Worm (Caenorhabditis elegans): Measurements from ENCODE around the gene lec-11.

lec-11 gene

DNA sequence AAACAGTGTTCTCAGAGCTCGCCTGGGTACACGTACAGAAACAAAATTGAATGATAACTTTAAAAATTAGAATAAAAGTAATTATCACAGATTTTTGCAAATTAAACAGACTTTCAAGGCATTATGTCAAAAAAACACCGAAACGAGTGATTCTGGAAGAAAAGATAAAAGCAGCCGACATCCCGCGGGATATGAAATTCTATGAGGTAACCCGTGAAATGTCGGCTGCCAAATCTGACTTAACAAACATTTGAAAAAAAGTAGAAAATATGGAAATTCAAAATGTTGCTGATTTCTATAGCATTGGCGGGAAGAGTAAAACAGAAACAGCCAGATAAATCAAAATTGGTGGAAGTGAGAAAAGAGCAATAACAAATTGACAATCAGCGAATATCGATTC lies 24.3 kb downstream of the lec-11 start:
- TF ChIP-seq mbf-1 (tag; optimal IDR thresholded peaks at IDR 0.05): no peak
- TF ChIP-seq egl-27 (tag; optimal IDR thresholded peaks at IDR 0.05): no peak
- no peak for TF ChIP-seq unc-55 (GFP tag; optimal IDR thresholded peaks at IDR 0.05)
- no peak for TF ChIP-seq nhr-12 (tag; optimal IDR thresholded peaks at IDR 0.05)
- no peak for TF ChIP-seq R02D3.7 (tag; optimal IDR thresholded peaks at IDR 0.05)

DNA sequence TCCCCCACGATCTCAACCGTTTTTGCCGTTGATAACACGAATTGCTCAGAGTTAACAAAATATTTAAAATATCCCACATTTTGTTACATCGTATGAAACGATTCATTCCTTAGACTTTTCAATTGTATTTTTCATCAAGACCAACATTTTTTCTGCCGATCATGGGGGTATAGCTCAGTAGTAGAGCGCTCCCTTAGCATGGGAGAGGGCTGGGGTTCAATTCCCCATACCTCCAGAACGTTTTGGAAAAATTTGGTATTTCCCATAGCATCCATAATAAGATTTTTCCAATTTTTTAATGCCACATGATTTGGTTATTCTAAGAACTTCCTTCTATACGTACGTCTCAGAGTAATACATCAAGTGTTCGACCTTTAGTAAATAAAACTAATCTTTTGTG lies 27.9 kb downstream of the lec-11 start:
- TF ChIP-seq ZK546.5 (tag; optimal IDR thresholded peaks at IDR 0.05) (no peak), F13H6.1 (tag; optimal IDR thresholded peaks at IDR 0.05) (no peak), unc-55 (GFP tag; optimal IDR thresholded peaks at IDR 0.05) (no peak), dmd-4 (tag; optimal IDR thresholded peaks at IDR 0.05) (no peak), unc-39 (tag; optimal IDR thresholded peaks at IDR 0.05) (no peak), lsy-2 (tag; optimal IDR thresholded peaks at IDR 0.05) (no peak), sma-9 (GFP tag; optimal IDR thresholded peaks at IDR 0.05) (no peak), sma-9 (tag; optimal IDR thresholded peaks at IDR 0.05) (no peak), sma-3 (GFP tag; optimal IDR thresholded peaks at IDR 0.05) (no peak), lin-11 (tag; optimal IDR thresholded peaks at IDR 0.05) (no peak), alr-1 (tag; optimal IDR thresholded peaks at IDR 0.05) (no peak), C34F6.9 (tag; optimal IDR thresholded peaks at IDR 0.05) (no peak), aly-2 (tag; optimal IDR thresholded peaks at IDR 0.05) (no peak), Y55F3AM.14 (GFP tag; optimal IDR thresholded peaks at IDR 0.05) (no peak), skn-1 (tag; optimal IDR thresholded peaks at IDR 0.05) (no peak), ztf-11 (tag; optimal IDR thresholded peaks at IDR 0.05) (no peak), fos-1 (tag; optimal IDR thresholded peaks at IDR 0.05) (no peak), gmeb-1 (tag; optimal IDR thresholded peaks at IDR 0.05) (no peak)

DNA sequence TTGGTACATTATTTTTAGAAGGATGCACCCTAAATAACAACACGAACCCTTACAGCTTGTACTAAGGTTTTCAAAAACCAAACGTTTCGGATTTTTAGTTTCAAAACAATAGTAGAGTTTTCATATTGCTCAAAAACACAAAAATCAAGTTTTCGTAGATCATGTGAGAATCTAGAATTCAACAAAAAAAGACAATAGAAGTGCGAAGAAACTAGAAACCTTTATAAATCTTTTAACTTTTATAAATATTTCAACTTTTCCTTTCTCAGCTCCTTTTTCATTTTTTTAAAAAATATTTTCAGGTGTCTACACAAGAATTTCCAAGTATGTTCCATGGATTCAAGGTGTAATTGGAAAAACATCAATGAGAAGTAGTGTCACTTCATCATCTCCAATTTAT lies 29.5 kb downstream of the lec-11 start, which contains the start of gene best-9:
TSS of gene best-9 (plus strand) at position 301 of the 400 bp plus-strand sequence.
- no peak for TF ChIP-seq dmd-4 (tag; optimal IDR thresholded peaks at IDR 0.05)
- no peak for TF ChIP-seq nhr-25 (tag; optimal IDR thresholded peaks at IDR 0.05)
- no peak for TF ChIP-seq nhr-237 (tag; optimal IDR thresholded peaks at IDR 0.05)
- TF ChIP-seq R02D3.7 (tag; optimal IDR thresholded peaks at IDR 0.05): no peak
- no peak for TF ChIP-seq nhr-11 (tag; optimal IDR thresholded peaks at IDR 0.05)
- no peak for TF ChIP-seq snpc-4 (tag; optimal IDR thresholded peaks at IDR 0.05)
- TF ChIP-seq peb-1 (tag; optimal IDR thresholded peaks at IDR 0.05): no peak
- no peak for TF ChIP-seq skn-1 (tag; optimal IDR thresholded peaks at IDR 0.05)

DNA sequence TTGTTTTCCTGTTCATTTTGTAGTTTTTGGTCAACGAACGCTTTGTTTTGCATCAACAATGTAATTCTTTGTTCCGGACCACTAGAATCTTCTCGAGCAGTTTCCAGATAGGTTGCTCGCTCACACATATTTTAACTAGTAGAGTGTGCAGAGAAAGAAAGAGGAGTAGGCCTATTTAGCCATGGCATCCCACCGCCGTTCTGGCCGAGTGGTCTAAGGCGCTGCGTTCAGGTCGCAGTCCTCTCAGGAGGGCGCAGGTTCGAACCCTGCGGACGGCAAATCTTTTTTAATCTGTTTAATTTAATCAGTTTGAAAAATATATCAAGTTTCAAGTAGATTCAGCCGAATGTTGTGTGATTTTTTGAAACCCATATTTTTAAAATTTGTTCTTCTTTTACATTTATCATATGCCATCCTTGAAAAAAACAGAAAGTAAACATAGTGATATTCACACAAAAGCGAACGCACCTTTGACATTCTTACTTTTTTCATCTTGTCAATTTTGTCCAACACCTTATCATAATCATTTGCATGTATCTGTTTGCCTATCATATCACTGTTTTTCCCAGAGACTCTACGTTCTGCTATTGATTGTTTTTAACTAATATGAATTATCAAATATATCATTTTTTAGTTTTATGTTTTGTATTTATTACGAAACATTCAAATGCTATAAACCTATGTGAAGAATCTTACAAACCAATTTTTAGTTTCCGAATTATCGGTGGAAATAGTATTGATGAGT lies 33.2 kb downstream of the lec-11 start, which contains the start of gene try-3:
TSS of gene try-3 (plus strand) at position 532 of the 745 bp plus-strand sequence.
- TF ChIP-seq ZK546.5 (tag; optimal IDR thresholded peaks at IDR 0.05) (no peak), nhr-77 (tag; optimal IDR thresholded peaks at IDR 0.05) (no peak), lsy-2 (tag; optimal IDR thresholded peaks at IDR 0.05) (peak; percentile 44 to 70), sma-9 (GFP tag; optimal IDR thresholded peaks at IDR 0.05) (peak; percentile 70), sma-9 (tag; optimal IDR thresholded peaks at IDR 0.05) (no peak), crh-2 (tag; optimal IDR thresholded peaks at IDR 0.05) (peak; percentile 78), nhr-10 (tag; optimal IDR thresholded peaks at IDR 0.05) (no peak), ama-1 (optimal IDR thresholded peaks at IDR 0.05) (no peak), ztf-11 (tag; optimal IDR thresholded peaks at IDR 0.05) (no peak), nhr-12 (tag; optimal IDR thresholded peaks at IDR 0.05) (no peak), elt-1 (tag; optimal IDR thresholded peaks at IDR 0.05) (no peak), nhr-237 (tag; optimal IDR thresholded peaks at IDR 0.05) (no peak), elt-3 (tag; optimal IDR thresholded peaks at IDR 0.05) (no peak), ztf-1 (GFP tag; conservative IDR thresholded peaks at IDR 0.05) (no peak), alr-1 (tag; optimal IDR thresholded peaks at IDR 0.05) (no peak), blmp-1 (tag; optimal IDR thresholded peaks at IDR 0.05; ENCODE audit: insufficient read depth) (peak; percentile 12), aly-2 (tag; optimal IDR thresholded peaks at IDR 0.05) (no peak), zag-1 (tag; optimal IDR thresholded peaks at IDR 0.05) (peak; percentile 26), nhr-23 (tag; optimal IDR thresholded peaks at IDR 0.05) (no peak), mab-5 (tag; optimal IDR thresholded peaks at IDR 0.05) (no peak), nhr-21 (tag; optimal IDR thresholded peaks at IDR 0.05) (peak; percentile 15), egl-27 (tag; optimal IDR thresholded peaks at IDR 0.05) (peak; percentile 21), lin-39 (tag; optimal IDR thresholded peaks at IDR 0.05) (no peak), skn-1 (tag; optimal IDR thresholded peaks at IDR 0.05) (no peak), sem-4 (tag; optimal IDR thresholded peaks at IDR 0.05) (no peak), C34F6.9 (tag; optimal IDR thresholded peaks at IDR 0.05) (peak; percentile 77), dmd-4 (tag; optimal IDR thresholded peaks at IDR 0.05) (no peak), peb-1 (tag; optimal IDR thresholded peaks at IDR 0.05) (no peak), lin-13 (GFP tag; optimal IDR thresholded peaks at IDR 0.05) (peak; percentile 72), sma-3 (GFP tag; optimal IDR thresholded peaks at IDR 0.05) (peak; percentile 64), nhr-11 (tag; optimal IDR thresholded peaks at IDR 0.05) (no peak), nhr-6 (tag; optimal IDR thresholded peaks at IDR 0.05) (no peak), R02D3.7 (tag; optimal IDR thresholded peaks at IDR 0.05) (no peak), gmeb-1 (tag; optimal IDR thresholded peaks at IDR 0.05) (peak; percentile 56), ztf-4 (tag; optimal IDR thresholded peaks at IDR 0.05) (peak; percentile 34), Y55F3AM.14 (GFP tag; optimal IDR thresholded peaks at IDR 0.05) (peak; percentile 24), nhr-25 (tag; optimal IDR thresholded peaks at IDR 0.05) (peak; percentile 19), unc-39 (tag; optimal IDR thresholded peaks at IDR 0.05) (no peak), ceh-16 (tag; optimal IDR thresholded peaks at IDR 0.05) (no peak)

All from whole organism, L2 larva.